Worm (Caenorhabditis elegans) whole organism, L1 larva: ENCODE measurements around the gene T09A5.5.

ENCODE experiments used
- ama-1 ChIP-seq: fragments of 150-350 bp; optimal IDR thresholded peaks from 2 replicates; lab custom pipeline; 2014
- egl-27 ChIP-seq, 2 experiments: fragments of 150-350 bp in 1 of 2; sonication (generic microtip); optimal IDR thresholded peaks; 3 replicates each; lab custom pipeline; 2017 to 2018; ENCODE audit warnings: missing biosample characterization in 2 of 2, missing genetic modification characterization in 2 of 2, missing genetic modification reagents in 2 of 2
- fkh-8 ChIP-seq: sonication (generic microtip); optimal IDR thresholded peaks from 2 replicates; lab custom pipeline; 2016; ENCODE audit warnings: mild to moderate bottlenecking, missing genetic modification characterization, missing compliant biosample characterization
- fos-1 ChIP-seq: fragments of 150-350 bp; optimal IDR thresholded peaks from 2 replicates; lab custom pipeline; 2014; ENCODE audit warnings: missing biosample characterization, missing genetic modification characterization
- lin-13 ChIP-seq: fragments of 150-350 bp; optimal IDR thresholded peaks from 2 replicates; lab custom pipeline; 2014; ENCODE audit warnings: missing biosample characterization, missing genetic modification reagents, missing genetic modification characterization
- lin-39 ChIP-seq: fragments of 150-350 bp; optimal IDR thresholded peaks from 2 replicates; lab custom pipeline; 2014; ENCODE audit warnings: missing biosample characterization, missing genetic modification reagents, missing genetic modification characterization
- nhr-20 ChIP-seq: sonication (generic microtip); optimal IDR thresholded peaks from 2 replicates; lab custom pipeline; 2016; ENCODE audit warnings: mild to moderate bottlenecking, missing genetic modification characterization, missing compliant biosample characterization
- nhr-76 ChIP-seq: sonication (generic microtip); optimal IDR thresholded peaks from 2 replicates; lab custom pipeline; 2017; ENCODE audit warnings: missing biosample characterization, missing genetic modification characterization
- pax-3 ChIP-seq: fragments of 200-800 bp; sonication (Bioruptor generic); optimal IDR thresholded peaks from 2 replicates; lab custom pipeline; 2018; ENCODE audit warnings: mild to moderate bottlenecking, missing genetic modification characterization, moderate library complexity, missing compliant biosample characterization
- xbp-1 ChIP-seq: sonication (generic microtip); optimal IDR thresholded peaks from 2 replicates; lab custom pipeline; 2016; ENCODE audit warnings: missing genetic modification characterization, missing compliant biosample characterization

DNA sequence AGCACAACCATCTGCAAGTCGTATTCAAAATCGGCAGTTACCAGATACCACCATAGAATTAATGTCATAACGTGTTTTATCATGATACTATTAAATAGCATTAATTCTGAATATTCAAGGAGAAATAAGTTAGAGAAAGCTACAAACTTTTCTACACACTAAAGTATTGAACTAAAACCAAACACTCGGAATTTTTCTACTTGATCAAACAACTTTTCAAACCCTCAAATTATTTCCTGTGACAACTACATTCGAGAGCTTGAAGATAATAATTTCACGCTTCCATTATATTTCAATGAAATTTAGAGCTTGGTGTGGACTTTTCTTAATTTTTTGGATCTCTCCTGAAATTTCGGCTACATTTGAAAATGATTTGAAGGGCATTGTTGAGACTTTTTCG, 31.1 kb downstream of the T09A5.5 start, which contains the start of gene irld-47:
- no peak for TF ChIP-seq fkh-8
- no peak for TF ChIP-seq xbp-1 (tag; lab: Kevin White, UChicago)
- TF ChIP-seq pax-3 (tag; lab: Kevin White, UChicago), result no peak
- TF ChIP-seq nhr-20 (tag; lab: Kevin White, UChicago), result no peak
- TF ChIP-seq lin-39 (tag; lab: Kevin White, UChicago), result no peak
- TF ChIP-seq egl-27 (tag; optimal IDR thresholded peaks at IDR 0.05; lab: Kevin White, UChicago), result no peak
- TF ChIP-seq lin-13 (GFP tag; lab: Kevin White, UChicago), result no peak
- no peak for TF ChIP-seq fos-1 (tag; lab: Kevin White, UChicago)
- TF ChIP-seq nhr-76 (tag; lab: Kevin White, UChicago), result no peak
- no peak for TF ChIP-seq ama-1 (lab: Kevin White, UChicago)
